Worm (Caenorhabditis elegans) whole organism, early embryonic: ENCODE data around the gene F42C5.9.

Source experiments
- B0310.2 ChIP-seq: sonication (generic microtip); optimal IDR thresholded peaks from 2 replicates; lab custom pipeline; 2016; ENCODE audit warnings: mild to moderate bottlenecking, missing genetic modification characterization, missing compliant biosample characterization
- hmbx-1 ChIP-seq: sonication (generic microtip); optimal IDR thresholded peaks from 2 replicates; lab custom pipeline; 2016; ENCODE audit warnings: mild to moderate bottlenecking, missing genetic modification characterization, missing compliant biosample characterization
- scrt-1 ChIP-seq: fragments of 200-800 bp; sonication (Bioruptor generic); IDR thresholded peaks from 2 replicates; pipeline ENCODE4 v1.3.6; 2022; ENCODE audit warnings: missing genetic modification characterization, missing compliant biosample characterization
- tbx-11 ChIP-seq: fragments of 200-800 bp; sonication (Bioruptor generic); IDR thresholded peaks from 2 replicates; pipeline ENCODE4 v1.3.6; 2022; ENCODE audit warnings: missing genetic modification characterization, missing compliant biosample characterization
- tra-4 ChIP-seq: sonication (generic microtip); optimal IDR thresholded peaks from 2 replicates; lab custom pipeline; 2017; ENCODE audit warnings: missing genetic modification characterization, missing compliant biosample characterization

- TF ChIP-seq B0310.2 (tag; lab: Kevin White, UChicago) (no peak), tbx-11 (GFP tag; lab: Robert Waterston, UW) (no peak), hmbx-1 (tag; lab: Kevin White, UChicago) (no peak), scrt-1 (GFP tag; lab: Robert Waterston, UW) (no peak), tra-4 (no peak)
These were observed 6.5 kb downstream of the F42C5.9 start, which contains the start of gene grl-4 for ce11 chrIV:7310410-7310809.
